Fruit fly (Drosophila melanogaster): ENCODE data around the gene Atg3.

Atg3 gene

dm6 chr3L:18786066-18786426 is 37.6 kb downstream of the Atg3 start (continued):
- TF ChIP-seq ci (GFP tag; IDR thresholded peaks at IDR 0.05) (peak; percentile 73), Ets97D (GFP tag; optimal IDR thresholded peaks at IDR 0.05) (peak; percentile 25), stc (GFP tag; IDR thresholded peaks at IDR 0.05) (peak; percentile 62; the same call in 1 of the 2 replicates), twi (tag; optimal IDR thresholded peaks at IDR 0.05) (no peak), lmd (GFP tag; IDR thresholded peaks at IDR 0.05) (peak; percentile 33; the same call in 1 of the 2 replicates), CG17361 (GFP tag; IDR thresholded peaks at IDR 0.05) (no peak), CG13624 (GFP tag; optimal IDR thresholded peaks at IDR 0.05) (no peak), CG43689 (GFP tag; IDR thresholded peaks at IDR 0.05) (peak; percentile 50; the same call in 1 of the 2 replicates), sna (GFP tag; IDR thresholded peaks at IDR 0.05; ENCODE audit: partially characterized antibody) (peak; percentile 35; the same call in 1 of the 2 replicates), nom (GFP tag; optimal IDR thresholded peaks at IDR 0.05) (no peak), CG17802 (tag; optimal IDR thresholded peaks at IDR 0.05) (no peak), hkb (optimal IDR thresholded peaks at IDR 0.05) (no peak), hkb (GFP tag; IDR thresholded peaks at IDR 0.05) (peak; percentile 74), abd-A (tag; optimal IDR thresholded peaks at IDR 0.05) (no peak), Aef1 (GFP tag; IDR thresholded peaks at IDR 0.05) (peak; percentile 27; the same call in 1 of the 3 replicates), CG11398 (GFP tag; optimal IDR thresholded peaks at IDR 0.05) (no peak), chn (GFP tag; optimal IDR thresholded peaks at IDR 0.05) (no peak), Camta (GFP tag; optimal IDR thresholded peaks at IDR 0.05) (peak; percentile 4), Mad (GFP tag; optimal IDR thresholded peaks at IDR 0.05) (no peak), CG31441 (GFP tag; IDR thresholded peaks at IDR 0.05) (no peak), az2 (GFP tag; optimal IDR thresholded peaks at IDR 0.05) (no peak), CG34422 (GFP tag; IDR thresholded peaks at IDR 0.05) (no peak), exex (tag; optimal IDR thresholded peaks at IDR 0.05) (no peak), CG12104 (GFP tag; optimal IDR thresholded peaks at IDR 0.05) (peak; percentile 12), tup (GFP tag; optimal IDR thresholded peaks at IDR 0.05) (no peak), CG8281 (tag; optimal IDR thresholded peaks at IDR 0.05) (no peak), CG10431 (GFP tag; optimal IDR thresholded peaks at IDR 0.05) (no peak), nmo (GFP tag; optimal IDR thresholded peaks at IDR 0.05) (peak; percentile 11), ato (GFP tag; IDR thresholded peaks at IDR 0.05; ENCODE audit: partially characterized antibody) (no peak), CG17385 (GFP tag; optimal IDR thresholded peaks at IDR 0.05) (peak; percentile 20), sob (GFP tag; IDR thresholded peaks at IDR 0.05) (0 out of 2 replicates have a peak, but pooled peaks have one; percentile 37), Rx (GFP tag; IDR thresholded peaks at IDR 0.05) (no peak), jumu (GFP tag; optimal IDR thresholded peaks at IDR 0.05) (no peak), CG4328 (GFP tag; optimal IDR thresholded peaks at IDR 0.05) (no peak), vvl (GFP tag; IDR thresholded peaks at IDR 0.05) (peak; percentile 48; the same call in 1 of the 2 replicates), cato (GFP tag; optimal IDR thresholded peaks at IDR 0.05; ENCODE audit: borderline replicate concordance) (no peak), CG1603 (tag; optimal IDR thresholded peaks at IDR 0.05) (no peak), p53 (GFP tag; optimal IDR thresholded peaks at IDR 0.05) (no peak), sima (GFP tag; optimal IDR thresholded peaks at IDR 0.05) (no peak), nau (GFP tag; optimal IDR thresholded peaks at IDR 0.05) (peak; percentile 12), gfzf (GFP tag; optimal IDR thresholded peaks at IDR 0.05) (no peak), croc (GFP tag; conservative IDR thresholded peaks at IDR 0.05) (no peak), pan (optimal IDR thresholded peaks at IDR 0.05) (no peak), pan (GFP tag; optimal IDR thresholded peaks at IDR 0.05 in 1 of 2, IDR thresholded peaks at IDR 0.05 in 1 of 2) (peak in 1 of 2 experiments; percentile 79), ftz-f1 (GFP tag; optimal IDR thresholded peaks at IDR 0.05) (no peak), Taf1 (GFP tag; IDR thresholded peaks at IDR 0.05) (no peak), lbe (GFP tag; optimal IDR thresholded peaks at IDR 0.05) (no peak), nerfin-2 (GFP tag; IDR thresholded peaks at IDR 0.05; ENCODE audit: partially characterized antibody) (no peak), Nf-YB (GFP tag; optimal IDR thresholded peaks at IDR 0.05) (no peak), CG34376 (GFP tag; optimal IDR thresholded peaks at IDR 0.05) (no peak), CG8924 (tag; optimal IDR thresholded peaks at IDR 0.05) (peak; percentile 43), dan (GFP tag; IDR thresholded peaks at IDR 0.05) (no peak)

All from whole organism, embryonic.